Worm (Caenorhabditis elegans) whole organism, mixed stage, embryonic: ENCODE data around the gene C07A12.2.

Experiments
- M03D4.4 ChIP-seq: sonication (generic microtip); optimal IDR thresholded peaks from 2 replicates; lab custom pipeline; 2017; ENCODE audit warnings: mild to moderate bottlenecking, missing genetic modification characterization, missing compliant biosample characterization
- bed-3 ChIP-seq: fragments of 200-800 bp; sonication (Bioruptor generic); optimal IDR thresholded peaks from 3 replicates; lab custom pipeline; 2018; ENCODE audit warnings: mild to moderate bottlenecking, missing genetic modification characterization, moderate library complexity, missing compliant biosample characterization
- blmp-1 ChIP-seq: fragments of 150-350 bp; optimal IDR thresholded peaks from 2 replicates; lab custom pipeline; 2014; ENCODE audit warnings: missing biosample characterization, missing genetic modification characterization
- ceh-39 ChIP-seq: fragments of 150-350 bp; optimal IDR thresholded peaks from 2 replicates; lab custom pipeline; 2014; ENCODE audit warnings: missing biosample characterization, missing genetic modification characterization
- ceh-43 ChIP-seq: fragments of 200-800 bp; sonication (Bioruptor generic); optimal IDR thresholded peaks from 2 replicates; lab custom pipeline; 2018; ENCODE audit warnings: mild to moderate bottlenecking, missing genetic modification characterization, moderate library complexity, missing compliant biosample characterization
- ceh-83 ChIP-seq: fragments of 200-800 bp; sonication (Bioruptor generic); optimal IDR thresholded peaks from 2 replicates; lab custom pipeline; 2018; ENCODE audit warnings: mild to moderate bottlenecking, missing genetic modification characterization, missing compliant biosample characterization
- ces-1 ChIP-seq: fragments of 150-350 bp; optimal IDR thresholded peaks from 2 replicates; lab custom pipeline; 2014; ENCODE audit warnings: missing biosample characterization, missing genetic modification reagents, missing genetic modification characterization
- cnd-1 ChIP-seq: fragments of 200-800 bp; sonication (Bioruptor generic); optimal IDR thresholded peaks from 2 replicates; lab custom pipeline; 2018; ENCODE audit warnings: mild to moderate bottlenecking, missing genetic modification characterization, missing compliant biosample characterization
- drap-1 ChIP-seq: fragments of 200-800 bp; sonication (Bioruptor generic); optimal IDR thresholded peaks from 3 replicates; lab custom pipeline; 2018; ENCODE audit warnings: mild to moderate bottlenecking, missing genetic modification characterization, missing compliant biosample characterization
- elt-1 ChIP-seq: sonication (generic microtip); optimal IDR thresholded peaks from 2 replicates; lab custom pipeline; 2017; ENCODE audit warnings: missing genetic modification characterization, mild to moderate bottlenecking, missing compliant biosample characterization, antibody characterized with exemption, moderate library complexity, borderline replicate concordance; ENCODE audit not compliant: insufficient read depth
- flh-1 ChIP-seq: fragments of 200-800 bp; sonication (Bioruptor generic); optimal IDR thresholded peaks from 2 replicates; lab custom pipeline; 2018; ENCODE audit warnings: mild to moderate bottlenecking, missing genetic modification characterization, moderate library complexity, missing compliant biosample characterization
- ham-2 ChIP-seq: fragments of 200-800 bp; sonication (Bioruptor generic); optimal IDR thresholded peaks from 2 replicates; lab custom pipeline; 2018; ENCODE audit warnings: mild to moderate bottlenecking, missing genetic modification characterization, missing compliant biosample characterization
- hlh-1 ChIP-seq: fragments of 150-350 bp; optimal IDR thresholded peaks from 2 replicates; lab custom pipeline; 2014; ENCODE audit warnings: missing biosample characterization, missing genetic modification reagents, missing genetic modification characterization
- lin-13 ChIP-seq: fragments of 150-350 bp; optimal IDR thresholded peaks from 2 replicates; lab custom pipeline; 2014; ENCODE audit warnings: missing biosample characterization, missing genetic modification characterization
- lin-32 ChIP-seq: fragments of 200-800 bp; sonication (Bioruptor generic); optimal IDR thresholded peaks from 2 replicates; lab custom pipeline; 2018; ENCODE audit warnings: mild to moderate bottlenecking, missing genetic modification characterization, missing compliant biosample characterization
- lsy-2 ChIP-seq: fragments of 150-350 bp; optimal IDR thresholded peaks from 2 replicates; lab custom pipeline; 2014; ENCODE audit warnings: missing biosample characterization, missing genetic modification characterization
- mep-1 ChIP-seq: fragments of 150-350 bp; optimal IDR thresholded peaks from 2 replicates; lab custom pipeline; 2017; ENCODE audit warnings: missing biosample characterization, missing genetic modification reagents, missing genetic modification characterization, inconsistent platforms
- mls-2 ChIP-seq: sonication (generic microtip); optimal IDR thresholded peaks from 2 replicates; lab custom pipeline; 2016; ENCODE audit warnings: mild to moderate bottlenecking, missing genetic modification characterization, moderate library complexity, missing compliant biosample characterization
- nhr-12 ChIP-seq: fragments of 150-350 bp; optimal IDR thresholded peaks from 2 replicates; lab custom pipeline; 2014; ENCODE audit warnings: missing biosample characterization, missing genetic modification characterization
- nhr-2 ChIP-seq: fragments of 150-350 bp; optimal IDR thresholded peaks from 2 replicates; lab custom pipeline; 2014; ENCODE audit warnings: missing biosample characterization, missing genetic modification characterization
- nhr-237 ChIP-seq: fragments of 150-350 bp; optimal IDR thresholded peaks from 2 replicates; lab custom pipeline; 2014; ENCODE audit warnings: missing biosample characterization, missing genetic modification characterization
- nhr-28 ChIP-seq: fragments of 150-350 bp; optimal IDR thresholded peaks from 2 replicates; lab custom pipeline; 2014; ENCODE audit warnings: missing biosample characterization, missing genetic modification characterization
- nhr-76 ChIP-seq: sonication (generic microtip); optimal IDR thresholded peaks from 2 replicates; lab custom pipeline; 2017; ENCODE audit warnings: missing biosample characterization, missing genetic modification characterization
- snpc-4 ChIP-seq: fragments of 150-350 bp; optimal IDR thresholded peaks from 2 replicates; lab custom pipeline; 2014; ENCODE audit warnings: missing biosample characterization, missing genetic modification characterization
- sptf-1 ChIP-seq: sonication (generic microtip); optimal IDR thresholded peaks from 2 replicates; lab custom pipeline; 2017; ENCODE audit warnings: mild to moderate bottlenecking, missing genetic modification characterization, moderate library complexity, missing compliant biosample characterization
- tbx-8 ChIP-seq: fragments of 200-800 bp; sonication (Bioruptor generic); optimal IDR thresholded peaks from 2 replicates; lab custom pipeline; 2018; ENCODE audit warnings: mild to moderate bottlenecking, missing genetic modification characterization, moderate library complexity, missing compliant biosample characterization
- unc-120 ChIP-seq: sonication (generic microtip); optimal IDR thresholded peaks from 2 replicates; lab custom pipeline; 2017; ENCODE audit warnings: missing genetic modification characterization, missing compliant biosample characterization; ENCODE audit not compliant: poor library complexity, severe bottlenecking
- unc-39 ChIP-seq: fragments of 150-350 bp; optimal IDR thresholded peaks from 2 replicates; lab custom pipeline; 2014; ENCODE audit warnings: missing biosample characterization, missing genetic modification characterization
- unc-62 ChIP-seq: fragments of 150-350 bp; optimal IDR thresholded peaks from 2 replicates; lab custom pipeline; 2014; ENCODE audit warnings: missing biosample characterization, missing genetic modification reagents, missing genetic modification characterization
- zip-8 ChIP-seq: fragments of 150-350 bp; optimal IDR thresholded peaks from 2 replicates; lab custom pipeline; 2014; ENCODE audit warnings: missing biosample characterization, missing genetic modification characterization
- ztf-11 ChIP-seq: fragments of 150-350 bp; optimal IDR thresholded peaks from 2 replicates; lab custom pipeline; 2014; ENCODE audit warnings: missing biosample characterization, missing genetic modification characterization

Gene C07A12.2

ce11 chrX:4523315-4523714 lies 21.3 kb upstream of the C07A12.2 start:
- TF ChIP-seq nhr-12 (no peak), unc-39 (tag; lab: Kevin White, UChicago) (no peak), lin-13 (tag; lab: Kevin White, UChicago) (no peak), M03D4.4 (tag; lab: Kevin White, UChicago) (no peak), ces-1 (no peak), zip-8 (tag; lab: Kevin White, UChicago) (no peak), snpc-4 (tag; lab: Kevin White, UChicago) (no peak)
- TF ChIP-seq, all 35 proteins: peak for 0

- TF ChIP-seq ham-2 (GFP tag; lab: Kevin White, UChicago) (peak; percentile 94), sptf-1 (tag; lab: Kevin White, UChicago) (peak; percentile 86), nhr-237 (tag; lab: Kevin White, UChicago) (peak; percentile 21), elt-1 (tag; lab: Kevin White, UChicago) (no peak), lin-32 (GFP tag; lab: Kevin White, UChicago) (peak; percentile 49), mep-1 (peak; percentile 54), lsy-2 (peak; percentile 88), snpc-4 (tag; lab: Kevin White, UChicago) (no peak), unc-62 (peak; percentile 0), tbx-8 (GFP tag; lab: Kevin White, UChicago) (no peak), lin-13 (tag; lab: Kevin White, UChicago) (peak; percentile 14), hlh-1 (tag; lab: Kevin White, UChicago) (no peak), ceh-83 (GFP tag; lab: Kevin White, UChicago) (peak; percentile 49), cnd-1 (peak; percentile 66), nhr-2 (tag; lab: Kevin White, UChicago) (peak; percentile 41), nhr-76 (tag; lab: Kevin White, UChicago) (no peak), bed-3 (GFP tag; lab: Kevin White, UChicago) (peak; percentile 6), drap-1 (GFP tag; lab: Kevin White, UChicago) (peak; percentile 73), mls-2 (tag; lab: Kevin White, UChicago) (peak; percentile 87), blmp-1 (tag; lab: Kevin White, UChicago) (peak; percentile 24), ces-1 (peak; percentile 74), unc-39 (tag; lab: Kevin White, UChicago) (no peak), M03D4.4 (tag; lab: Kevin White, UChicago) (peak; percentile 73), ceh-39 (tag; lab: Kevin White, UChicago) (no peak), unc-120 (peak; percentile 63), ceh-43 (GFP tag; lab: Kevin White, UChicago) (peak; percentile 16)
These were observed 20.7 kb upstream of the C07A12.2 start, which contains the start of gene pdi-2 for ce11 chrX:4523887-4524350. Gene pdi-2 (plus strand): TSS chrX:4524155.

ce11 chrX:4524844-4525243 lies 19.8 kb upstream of the C07A12.2 start:
- TF ChIP-seq unc-62 (no peak), drap-1 (GFP tag; lab: Kevin White, UChicago) (no peak), nhr-28 (tag; lab: Kevin White, UChicago) (no peak), lsy-2 (no peak), ceh-83 (GFP tag; lab: Kevin White, UChicago) (no peak), sptf-1 (tag; lab: Kevin White, UChicago) (no peak), elt-1 (tag; lab: Kevin White, UChicago) (no peak), mep-1 (no peak), tbx-8 (GFP tag; lab: Kevin White, UChicago) (no peak)
- TF ChIP-seq, all 35 proteins: peak for 0

ce11 chrX:4526412-4526811 lies 18.2 kb upstream of the C07A12.2 start:
- no peak for TF ChIP-seq ces-1
- TF ChIP-seq unc-39 (tag; lab: Kevin White, UChicago): no peak
- TF ChIP-seq hlh-1 (tag; lab: Kevin White, UChicago): no peak
- TF ChIP-seq mep-1: no peak
- no peak for TF ChIP-seq ztf-11 (tag; lab: Kevin White, UChicago)
- no peak for TF ChIP-seq snpc-4 (tag; lab: Kevin White, UChicago)
- no peak for TF ChIP-seq lsy-2
- no peak for TF ChIP-seq drap-1 (GFP tag; lab: Kevin White, UChicago)
- TF ChIP-seq nhr-237 (tag; lab: Kevin White, UChicago): no peak
- TF ChIP-seq flh-1 (GFP tag; lab: Kevin White, UChicago): no peak
- TF ChIP-seq tbx-8 (GFP tag; lab: Kevin White, UChicago): no peak
- TF ChIP-seq, all 35 proteins: peak for 0
